Fruit fly (Drosophila melanogaster) ovary, adult (tissue): ENCODE data around the gene CG13040.

Experiments used
- CG17801 ChIP-seq: fragments of 200-800 bp; optimal IDR thresholded peaks from 2 replicates; lab custom pipeline; 2019; ENCODE audit warnings: missing biosample characterization, mild to moderate bottlenecking, missing genetic modification characterization, moderate library complexity; ENCODE audit not compliant: partially characterized antibody

CG13040 gene

dm6 chr3L:16326657-16327056, at the start of gene CG13040, which contains the start of gene CG13039:
Gene CG13040, minus strand, starts transcription at chr3L:16326757.
Gene CG13039, minus strand, starts transcription at chr3L:16326762.
- no peak for TF ChIP-seq CG17801 (GFP tag; lab: Kevin White, UChicago)

dm6 chr3L:16369526-16369925, 43.0 kb upstream of the CG13040 start, which contains the start of gene CG18814:
Gene CG18814, plus strand, starts transcription at chr3L:16369826.
- TF ChIP-seq CG17801 (GFP tag; lab: Kevin White, UChicago): no peak

dm6 chr3L:16368199-16368598, 41.6 kb upstream of the CG13040 start, which contains the start of gene CG4842:
Gene CG4842, plus strand, starts transcription at chr3L:16368389.
- TF ChIP-seq CG17801 (GFP tag; lab: Kevin White, UChicago): no peak

- TF ChIP-seq CG17801 (GFP tag; lab: Kevin White, UChicago): no peak
Measured at dm6 chr3L:16367240-16367639, 40.7 kb upstream of the CG13040 start, which contains the start of gene Cpr72Ec. Gene Cpr72Ec, minus strand, starts transcription at chr3L:16367340.

- no peak for TF ChIP-seq CG17801 (GFP tag; lab: Kevin White, UChicago)
Measured at dm6 chr3L:16364599-16364998, 38.0 kb upstream of the CG13040 start, which contains the start of gene Cpr72Eb. Gene Cpr72Eb, plus strand, starts transcription at chr3L:16364899.

- no peak for TF ChIP-seq CG17801 (GFP tag; lab: Kevin White, UChicago)
Measured at dm6 chr3L:16364182-16364581, 37.6 kb upstream of the CG13040 start.

- no peak for TF ChIP-seq CG17801 (GFP tag; lab: Kevin White, UChicago)
Measured at dm6 chr3L:16362119-16362653, 35.6 kb upstream of the CG13040 start, which contains the start of gene Cpr72Ea. Gene Cpr72Ea, plus strand, starts transcription at chr3L:16362603.

- TF ChIP-seq CG17801 (GFP tag; lab: Kevin White, UChicago): no peak
Measured at dm6 chr3L:16361200-16361815, 34.8 kb upstream of the CG13040 start.

- no peak for TF ChIP-seq CG17801 (GFP tag; lab: Kevin White, UChicago)
Measured at dm6 chr3L:16359795-16360194, 33.2 kb upstream of the CG13040 start.

- no peak for TF ChIP-seq CG17801 (GFP tag; lab: Kevin White, UChicago)
Measured at dm6 chr3L:16359219-16359748, 32.7 kb upstream of the CG13040 start, which contains the start of gene ringer. Gene ringer, minus strand, starts transcription at chr3L:16359428.

dm6 chr3L:16357860-16358259, 31.3 kb upstream of the CG13040 start:
- no peak for TF ChIP-seq CG17801 (GFP tag; lab: Kevin White, UChicago)

dm6 chr3L:16357187-16357728, 30.7 kb upstream of the CG13040 start:
- no peak for TF ChIP-seq CG17801 (GFP tag; lab: Kevin White, UChicago)

dm6 chr3L:16356171-16356765, 29.7 kb upstream of the CG13040 start:
- TF ChIP-seq CG17801 (GFP tag; lab: Kevin White, UChicago): no peak

dm6 chr3L:16354197-16354596, 27.6 kb upstream of the CG13040 start, which contains the start of gene Pdh:
Gene Pdh, minus strand, starts transcription at chr3L:16354297.
- no peak for TF ChIP-seq CG17801 (GFP tag; lab: Kevin White, UChicago)
